Fruit fly (Drosophila melanogaster) whole organism, embryonic: ENCODE data around the gene DEF8.

ENCODE experiments used
- CG10462 ChIP-seq: fragments of 200-800 bp; sonication (Bioruptor generic); optimal IDR thresholded peaks from 2 replicates; lab custom pipeline; 2016; ENCODE audit warnings: missing biosample characterization, missing genetic modification characterization
- CG12299 ChIP-seq: fragments of 200-800 bp; sonication (Bioruptor generic); optimal IDR thresholded peaks from 2 replicates; lab custom pipeline; 2018; ENCODE audit warnings: missing biosample characterization, mild to moderate bottlenecking, missing genetic modification characterization
- CG12769 ChIP-seq: fragments of 200-800 bp; sonication (Bioruptor generic); optimal IDR thresholded peaks from 2 replicates; lab custom pipeline; 2019; ENCODE audit warnings: missing biosample characterization, mild to moderate bottlenecking, missing genetic modification characterization, moderate library complexity
- CG12942 ChIP-seq: fragments of 200-800 bp; sonication (Bioruptor generic); optimal IDR thresholded peaks from 3 replicates; lab custom pipeline; 2016; ENCODE audit warnings: missing biosample characterization, missing genetic modification characterization
- CG13624 ChIP-seq: fragments of 200-800 bp; sonication (Bioruptor generic); optimal IDR thresholded peaks from 2 replicates; lab custom pipeline; 2016; ENCODE audit warnings: missing biosample characterization, missing genetic modification characterization
- CG15479 ChIP-seq: fragments of 200-800 bp; sonication (Bioruptor generic); optimal IDR thresholded peaks from 3 replicates; lab custom pipeline; 2019; ENCODE audit warnings: missing biosample characterization, mild to moderate bottlenecking, missing genetic modification characterization, moderate library complexity
- CG17328 ChIP-seq: fragments of 200-800 bp; sonication (Bioruptor generic); IDR thresholded peaks from 2 replicates; pipeline ENCODE4 v1.3.6; 2022; ENCODE audit warnings: missing biosample characterization, missing genetic modification characterization
- CG2889 ChIP-seq: fragments of 200-800 bp; sonication (Bioruptor generic); IDR thresholded peaks from 3 replicates; pipeline ENCODE4 v1.3.6; 2022; ENCODE audit warnings: missing biosample characterization, missing genetic modification characterization
- CG31224 ChIP-seq: fragments of 200-800 bp; sonication (Bioruptor generic); IDR thresholded peaks from 2 replicates; pipeline ENCODE4 v1.3.6; 2022; ENCODE audit warnings: missing biosample characterization, missing genetic modification characterization
- CG3163 ChIP-seq: fragments of 200-800 bp; sonication (Bioruptor generic); optimal IDR thresholded peaks from 3 replicates; lab custom pipeline; 2016; ENCODE audit warnings: missing biosample characterization, missing genetic modification characterization
- CG32772 ChIP-seq: fragments of 200-800 bp; sonication (Bioruptor generic); IDR thresholded peaks from 2 replicates; pipeline ENCODE4 v1.3.6; 2022; ENCODE audit warnings: missing biosample characterization, missing genetic modification characterization
- CG34224 ChIP-seq: fragments of 200-800 bp; sonication (Bioruptor generic); IDR thresholded peaks from 3 replicates; pipeline ENCODE4 v1.3.6; 2022; ENCODE audit warnings: missing biosample characterization, missing genetic modification characterization; ENCODE audit not compliant: partially characterized antibody
- CG42726 ChIP-seq: fragments of 200-800 bp; sonication (Bioruptor generic); IDR thresholded peaks from 2 replicates; pipeline ENCODE4 v1.3.6; 2022; ENCODE audit warnings: missing biosample characterization, missing genetic modification characterization; ENCODE audit not compliant: partially characterized antibody
- CG4282 ChIP-seq: fragments of 200-800 bp; sonication (Bioruptor generic); optimal IDR thresholded peaks from 2 replicates; lab custom pipeline; 2016; ENCODE audit warnings: missing biosample characterization, missing genetic modification characterization
- CG6272 ChIP-seq: fragments of 200-800 bp; sonication (Bioruptor generic); IDR thresholded peaks from 2 replicates; pipeline ENCODE4 v1.3.6; 2022; ENCODE audit warnings: missing biosample characterization, missing genetic modification characterization
- CG7556 ChIP-seq: fragments of 200-800 bp; sonication (Bioruptor generic); optimal IDR thresholded peaks from 2 replicates; lab custom pipeline; 2017; ENCODE audit warnings: missing biosample characterization, mild to moderate bottlenecking, missing genetic modification characterization
- CG9876 ChIP-seq: fragments of 200-800 bp; sonication (Bioruptor generic); optimal IDR thresholded peaks from 2 replicates; lab custom pipeline; 2016; ENCODE audit warnings: missing biosample characterization, missing genetic modification characterization
- Chrac-16 ChIP-seq: fragments of 200-800 bp; sonication (Bioruptor generic); optimal IDR thresholded peaks from 3 replicates; lab custom pipeline; 2016; ENCODE audit warnings: missing biosample characterization, missing genetic modification characterization
- D ChIP-seq, 2 experiments: fragments of 200-800 bp in 1 of 2; fragments of >200 bp in 1 of 2; sonication (Bioruptor generic) in 1 of 2; optimal IDR thresholded peaks; 2 replicates in 1 of 2; 3 replicates in 1 of 2; lab custom pipeline; 2017; ENCODE audit warnings: mild to moderate bottlenecking in 1 of 2, missing biosample characterization in 1 of 2, missing genetic modification characterization in 1 of 2, missing genetic modification reagents in 1 of 2
- Doc2 ChIP-seq: fragments of 200-800 bp; sonication (Bioruptor generic); IDR thresholded peaks from 2 replicates; pipeline ENCODE4 v1.3.6; 2022; ENCODE audit warnings: missing biosample characterization, missing genetic modification characterization
- Gsc ChIP-seq: fragments of 200-800 bp; sonication (Bioruptor generic); IDR thresholded peaks from 2 replicates; pipeline ENCODE4 v1.3.6; 2022; ENCODE audit warnings: missing biosample characterization, missing genetic modification characterization
- HmgD ChIP-seq: fragments of 200-800 bp; sonication (Bioruptor generic); optimal IDR thresholded peaks from 3 replicates; lab custom pipeline; 2016; ENCODE audit warnings: missing biosample characterization, missing genetic modification characterization
- Lim3 ChIP-seq: fragments of 200-800 bp; sonication (Bioruptor generic); IDR thresholded peaks from 2 replicates; pipeline ENCODE4 v1.3.6; 2022; ENCODE audit warnings: missing biosample characterization, missing genetic modification characterization
- MTF-1 ChIP-seq: fragments of 200-800 bp; sonication (Bioruptor generic); optimal IDR thresholded peaks from 2 replicates; lab custom pipeline; 2018; ENCODE audit warnings: missing biosample characterization, mild to moderate bottlenecking, missing genetic modification characterization, borderline replicate concordance
- Med ChIP-seq: fragments of 200-800 bp; sonication (Bioruptor generic); peaks from one replicate; lab custom pipeline; 2016; ENCODE audit warnings: missing biosample characterization, missing genetic modification characterization, mild to moderate bottlenecking, inconsistent platforms, moderate library complexity
- Ravus ChIP-seq: fragments of 200-800 bp; sonication (Bioruptor generic); IDR thresholded peaks from 2 replicates; pipeline ENCODE4 v1.3.6; 2022; ENCODE audit warnings: missing biosample characterization, missing genetic modification characterization
- Stat92E ChIP-seq, 3 experiments: fragments of >200 bp in 2 of 3; fragments of 200-800 bp in 1 of 3; sonication (Bioruptor generic) in 1 of 3; optimal IDR thresholded peaks; 2 replicates each; lab custom pipeline; 2017 to 2019; ENCODE audit warnings: missing biosample characterization in 3 of 3, missing genetic modification characterization in 3 of 3, mild to moderate bottlenecking in 1 of 3, moderate library complexity in 1 of 3
- Usf ChIP-seq: fragments of 200-800 bp; sonication (Bioruptor generic); optimal IDR thresholded peaks from 2 replicates; lab custom pipeline; 2017; ENCODE audit warnings: missing genotype, missing biosample characterization, missing genetic modification characterization
- bsh ChIP-seq, 2 experiments: fragments of 200-800 bp; sonication (Bioruptor generic); optimal IDR thresholded peaks; 2 replicates each; lab custom pipeline; 2017 to 2018; ENCODE audit warnings: mild to moderate bottlenecking in 2 of 2, missing biosample characterization in 2 of 2, missing genetic modification characterization in 2 of 2, moderate library complexity in 1 of 2
- chn ChIP-seq: fragments of 200-800 bp; sonication (Bioruptor generic); optimal IDR thresholded peaks from 2 replicates; lab custom pipeline; 2016; ENCODE audit warnings: missing biosample characterization, missing genetic modification characterization
- dmrt11E ChIP-seq: fragments of 200-800 bp; sonication (Bioruptor generic); optimal IDR thresholded peaks from 3 replicates; lab custom pipeline; 2018; ENCODE audit warnings: missing biosample characterization, mild to moderate bottlenecking, missing genetic modification characterization, moderate library complexity
- esg ChIP-seq: fragments of 200-800 bp; sonication (Bioruptor generic); conservative IDR thresholded peaks from 2 replicates; pipeline ENCODE4 v1.3.6; 2022; ENCODE audit warnings: missing biosample characterization, missing genetic modification characterization
- fd102C ChIP-seq: fragments of 200-800 bp; sonication (Bioruptor generic); optimal IDR thresholded peaks from 2 replicates; lab custom pipeline; 2018; ENCODE audit warnings: missing biosample characterization, mild to moderate bottlenecking, missing genetic modification characterization, moderate library complexity
- gce ChIP-seq: fragments of 200-800 bp; sonication (Bioruptor generic); IDR thresholded peaks from 3 replicates; pipeline ENCODE4 v1.3.6; 2022; ENCODE audit warnings: missing biosample characterization, missing genetic modification characterization
- grau ChIP-seq: fragments of 200-800 bp; optimal IDR thresholded peaks from 3 replicates; lab custom pipeline; 2019; ENCODE audit warnings: missing biosample characterization, mild to moderate bottlenecking, missing genetic modification characterization, moderate library complexity
- her ChIP-seq: fragments of 200-800 bp; sonication (Bioruptor generic); optimal IDR thresholded peaks from 2 replicates; lab custom pipeline; 2016; ENCODE audit warnings: missing biosample characterization, missing genetic modification characterization
- kni ChIP-seq: fragments of 200-800 bp; sonication (Bioruptor generic); optimal IDR thresholded peaks from 3 replicates; lab custom pipeline; 2017; ENCODE audit warnings: mild to moderate bottlenecking, missing biosample characterization, missing genetic modification reagents, missing genetic modification characterization
- lbe ChIP-seq: fragments of 200-800 bp; sonication (Bioruptor generic); optimal IDR thresholded peaks from 2 replicates; lab custom pipeline; 2016; ENCODE audit warnings: missing biosample characterization, mild to moderate bottlenecking, missing genetic modification characterization
- lov ChIP-seq, 2 experiments: fragments of 200-800 bp in 1 of 2; fragments of >200 bp in 1 of 2; sonication (Bioruptor generic) in 1 of 2; IDR thresholded peaks in 1 of 2; optimal IDR thresholded peaks in 1 of 2; 2 replicates in 1 of 2; 3 replicates in 1 of 2; pipeline versions ENCODE4 v1.3.6 to Lab custom; 2017 to 2022; ENCODE audit warnings: missing biosample characterization in 1 of 2, missing genetic modification characterization in 1 of 2
- otp ChIP-seq: fragments of 200-800 bp; sonication (Bioruptor generic); IDR thresholded peaks from 3 replicates; pipeline ENCODE4, ENCODE4 v1.3.6; 2022; ENCODE audit warnings: missing biosample characterization, missing genetic modification characterization
- shn ChIP-seq: fragments of 200-800 bp; sonication (Bioruptor generic); optimal IDR thresholded peaks from 3 replicates; lab custom pipeline; 2016; ENCODE audit warnings: missing biosample characterization, missing genetic modification characterization
- ssp ChIP-seq: fragments of 200-800 bp; sonication (Bioruptor generic); IDR thresholded peaks from 2 replicates; pipeline ENCODE4 v1.3.6; 2022; ENCODE audit warnings: missing biosample characterization, missing genetic modification characterization
- tll ChIP-seq, 2 experiments: fragments of 200-800 bp in 1 of 2; fragments of >200 bp in 1 of 2; sonication (Bioruptor generic) in 1 of 2; optimal IDR thresholded peaks; 2 replicates each; lab custom pipeline; 2017 to 2019; ENCODE audit warnings: missing biosample characterization in 2 of 2, missing genetic modification characterization in 2 of 2, mild to moderate bottlenecking in 1 of 2, moderate library complexity in 1 of 2
- trem ChIP-seq: fragments of 200-800 bp; optimal IDR thresholded peaks from 3 replicates; lab custom pipeline; 2019; ENCODE audit warnings: missing biosample characterization, mild to moderate bottlenecking, missing genetic modification characterization, moderate library complexity
- ttk ChIP-seq: fragments of 200-800 bp; sonication (Bioruptor generic); IDR thresholded peaks from 2 replicates; pipeline ENCODE4 v2.1.2; 2022; ENCODE audit warnings: missing biosample characterization, missing genetic modification characterization
- twi ChIP-seq: fragments of 200-800 bp; optimal IDR thresholded peaks from 2 replicates; lab custom pipeline; 2019; ENCODE audit warnings: missing biosample characterization, mild to moderate bottlenecking, missing genetic modification characterization, moderate library complexity
- vvl ChIP-seq: fragments of 200-800 bp; sonication (Bioruptor generic); IDR thresholded peaks from 2 replicates; pipeline ENCODE4 v1.3.6; 2022; ENCODE audit warnings: missing biosample characterization, missing genetic modification characterization
- zen ChIP-seq: fragments of 200-800 bp; sonication (Bioruptor generic); optimal IDR thresholded peaks from 3 replicates; lab custom pipeline; 2018; ENCODE audit warnings: missing biosample characterization, mild to moderate bottlenecking, missing genetic modification characterization, moderate library complexity
- zen2 ChIP-seq: fragments of 200-800 bp; sonication (Bioruptor generic); IDR thresholded peaks from 3 replicates; pipeline ENCODE4 v1.3.6; 2022; ENCODE audit warnings: missing biosample characterization, missing genetic modification characterization; ENCODE audit not compliant: partially characterized antibody

The DEF8 gene

DNA sequence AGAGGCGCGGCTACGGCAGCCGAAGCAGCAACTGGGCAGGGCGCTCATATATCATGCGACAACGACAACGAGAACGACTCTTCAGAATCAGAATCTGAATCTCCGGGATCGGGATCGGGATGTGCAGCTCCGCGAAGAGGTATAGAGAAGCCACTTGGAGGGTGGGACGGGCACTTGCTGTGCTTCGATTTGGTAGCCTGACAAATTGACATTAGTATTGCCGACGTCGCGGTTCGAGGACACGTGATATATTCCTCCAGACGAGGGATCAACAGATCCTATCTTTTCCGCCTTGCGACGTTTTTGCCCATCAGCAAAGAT lies 49.5 kb upstream of the DEF8 start (continued):
- TF ChIP-seq grau (tag; lab: Kevin White, UChicago) (no peak), Gsc (no peak), her (no peak), chn (GFP tag; lab: Kevin White, UChicago) (peak; percentile 63), Doc2 (GFP tag; lab: Robert Waterston, UW) (0 out of 2 replicates have a peak, but pooled peaks have one; percentile 43), esg (GFP tag; lab: Robert Waterston, UW) (no peak), fd102C (GFP tag; lab: Kevin White, UChicago) (no peak), CG31224 (GFP tag; lab: Robert Waterston, UW) (peak; percentile 24; the same call in 1 of the 2 replicates), otp (GFP tag; lab: Robert Waterston, UW) (0 out of 3 replicates have a peak, but pooled peaks have one; percentile 27), CG2889 (0 out of 3 replicates have a peak, but pooled peaks have one; percentile 32), CG12299 (tag; lab: Kevin White, UChicago) (no peak), CG6272 (GFP tag; lab: Robert Waterston, UW) (0 out of 2 replicates have a peak, but pooled peaks have one; percentile 9), shn (no peak), CG3163 (no peak), CG34224 (GFP tag; lab: Robert Waterston, UW) (no peak), CG12769 (tag; lab: Kevin White, UChicago) (peak; percentile 65), CG7556 (GFP tag; lab: Kevin White, UChicago) (no peak), gce (GFP tag; lab: Robert Waterston, UW) (no peak), Med (GFP tag; lab: Kevin White, UChicago) (peak; percentile 85), CG17328 (peak; percentile 37; the same call in 1 of the 2 replicates), MTF-1 (GFP tag; lab: Kevin White, UChicago) (no peak), CG9876 (GFP tag; lab: Kevin White, UChicago) (peak; percentile 14), bsh (GFP tag; optimal IDR thresholded peaks at IDR 0.05; lab: Kevin White, UChicago) (no peak)

DNA sequence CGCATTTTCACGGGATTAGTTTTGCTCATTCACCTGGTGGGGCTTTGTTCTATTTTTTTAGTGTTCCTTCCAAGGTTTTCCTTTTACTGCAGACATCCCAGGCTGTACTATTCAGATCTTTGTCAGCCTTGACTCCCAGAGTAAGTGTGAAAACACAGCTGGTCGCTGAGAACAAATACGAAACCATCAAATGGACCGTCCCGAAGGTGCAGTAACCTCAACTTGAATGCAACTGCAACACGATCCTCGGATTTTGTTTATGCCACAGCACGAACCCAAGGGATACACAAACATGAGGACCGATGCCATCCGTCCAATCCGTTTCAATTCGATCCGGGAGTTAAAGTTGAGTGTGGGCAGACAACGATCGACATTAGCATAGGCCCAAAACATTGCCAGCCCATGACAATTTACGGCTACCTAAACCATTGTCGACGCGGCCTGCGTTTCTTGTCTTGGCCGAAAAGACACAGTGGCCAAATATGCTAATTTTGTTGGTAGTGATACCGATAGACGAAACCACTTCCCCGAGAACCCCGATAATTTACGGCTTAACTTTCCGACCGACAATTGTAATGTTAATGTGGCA lies 48.8 kb upstream of the DEF8 start:
- TF ChIP-seq twi (peak; percentile 34), Stat92E (GFP tag; optimal IDR thresholded peaks at IDR 0.05; lab: Kevin White, UChicago) (no peak), dmrt11E (tag; lab: Kevin White, UChicago) (peak; percentile 2), CG12942 (GFP tag; lab: Kevin White, UChicago) (no peak), CG32772 (GFP tag; lab: Robert Waterston, UW) (no peak), ttk (GFP tag; lab: Robert Waterston, UW) (no peak), ssp (GFP tag; lab: Robert Waterston, UW) (no peak), D (optimal IDR thresholded peaks at IDR 0.05; lab: Kevin White, UChicago) (peak; percentile 70), D (GFP tag; optimal IDR thresholded peaks at IDR 0.05; lab: Kevin White, UChicago) (no peak), tll (GFP tag; optimal IDR thresholded peaks at IDR 0.05; lab: Kevin White, UChicago) (peak in 1 of 2 experiments; percentile 96), lbe (GFP tag; lab: Kevin White, UChicago) (no peak), trem (tag; lab: Kevin White, UChicago) (no peak), kni (GFP tag; lab: Kevin White, UChicago) (peak; percentile 33), Chrac-16 (GFP tag; lab: Kevin White, UChicago) (no peak), CG42726 (GFP tag; lab: Robert Waterston, UW) (no peak), Usf (GFP tag; lab: Kevin White, UChicago) (no peak), HmgD (no peak), esg (GFP tag; lab: Robert Waterston, UW) (no peak), CG15479 (GFP tag; lab: Kevin White, UChicago) (peak; percentile 66), CG10462 (GFP tag; lab: Kevin White, UChicago) (no peak), zen (tag; lab: Kevin White, UChicago) (peak; percentile 27), vvl (GFP tag; lab: Robert Waterston, UW) (peak; percentile 54; the same call in 1 of the 2 replicates), CG4282 (GFP tag; lab: Kevin White, UChicago) (no peak), lov (optimal IDR thresholded peaks at IDR 0.05; lab: Kevin White, UChicago) (no peak), lov (GFP tag; IDR thresholded peaks at IDR 0.05; lab: Robert Waterston, UW) (no peak), Lim3 (GFP tag; lab: Robert Waterston, UW) (no peak), CG13624 (GFP tag; lab: Kevin White, UChicago) (no peak), Ravus (GFP tag; lab: Robert Waterston, UW) (no peak), zen2 (GFP tag; lab: Robert Waterston, UW) (no peak)
